Fruit fly (Drosophila melanogaster): ENCODE measurements around the gene Pgam5.

Gene Pgam5

DNA sequence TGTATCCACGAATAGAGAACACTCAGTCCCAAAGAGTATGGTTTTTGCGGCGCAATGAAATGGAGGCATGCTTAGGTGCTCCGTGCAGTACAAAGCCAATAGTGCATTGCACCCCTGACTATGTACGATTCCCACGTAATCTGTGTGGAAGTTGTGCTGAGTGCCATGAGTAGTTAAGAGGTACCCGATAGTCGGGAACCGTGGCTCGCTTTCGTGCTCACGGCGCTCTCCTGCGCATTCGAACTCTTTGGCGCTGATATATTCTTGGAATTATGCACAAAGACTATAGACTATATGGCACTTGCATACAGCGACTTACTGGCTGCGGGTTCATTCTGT, 48.8 kb downstream of the Pgam5 start (continued):
- no peak for TF ChIP-seq CG17385 (GFP tag; optimal IDR thresholded peaks at IDR 0.05)
- TF ChIP-seq Drgx (GFP tag; IDR thresholded peaks at IDR 0.05): peak; percentile 73
- peak; percentile 27; the same call in 1 of the 2 replicates for TF ChIP-seq CG14667 (GFP tag; IDR thresholded peaks at IDR 0.05)
- TF ChIP-seq esg (GFP tag; conservative IDR thresholded peaks at IDR 0.05): 0 out of 2 replicates have a peak, but pooled peaks have one; percentile 9
- no peak for TF ChIP-seq CG1792 (GFP tag; optimal IDR thresholded peaks at IDR 0.05)
- TF ChIP-seq nom (GFP tag; optimal IDR thresholded peaks at IDR 0.05): peak; percentile 62
- no peak for TF ChIP-seq CG8290 (GFP tag; optimal IDR thresholded peaks at IDR 0.05)
- TF ChIP-seq CG8290 (tag; optimal IDR thresholded peaks at IDR 0.05): peak in 1 of 2 experiments; percentile 34
- TF ChIP-seq Xrp1 (GFP tag; IDR thresholded peaks at IDR 0.05): peak; percentile 23; the same call in 1 of the 2 replicates
- TF ChIP-seq CG4707 (GFP tag; optimal IDR thresholded peaks at IDR 0.05): no peak
- peak; percentile 25 for TF ChIP-seq gem (tag; optimal IDR thresholded peaks at IDR 0.05)
- no peak for TF ChIP-seq CkIIα-i1 (GFP tag; IDR thresholded peaks at IDR 0.05)
- TF ChIP-seq ranshi (GFP tag; IDR thresholded peaks at IDR 0.05): no peak
- TF ChIP-seq pzg (GFP tag; optimal IDR thresholded peaks at IDR 0.05): no peak
- TF ChIP-seq toy (GFP tag; IDR thresholded peaks at IDR 0.05): no peak
- TF ChIP-seq CG3163 (GFP tag; optimal IDR thresholded peaks at IDR 0.05): no peak
- TF ChIP-seq Trl (optimal IDR thresholded peaks at IDR 0.05): peak in 1 of 2 experiments; percentile 3
- TF ChIP-seq Trl (GFP tag; optimal IDR thresholded peaks at IDR 0.05): no peak
- no peak for TF ChIP-seq Ets65A (GFP tag)
- no peak for TF ChIP-seq Xbp1 (GFP tag; optimal IDR thresholded peaks at IDR 0.05)
- no peak for TF ChIP-seq CG8944 (GFP tag; optimal IDR thresholded peaks at IDR 0.05)
- TF ChIP-seq CG7839 (tag; optimal IDR thresholded peaks at IDR 0.05): peak; percentile 35
- TF ChIP-seq dmrt99B (tag; optimal IDR thresholded peaks at IDR 0.05): peak; percentile 29
- TF ChIP-seq gce (GFP tag; IDR thresholded peaks at IDR 0.05): 0 out of 3 replicates have a peak, but pooled peaks have one; percentile 21
- no peak for TF ChIP-seq CG12219 (GFP tag; optimal IDR thresholded peaks at IDR 0.05)
- peak; percentile 76 for TF ChIP-seq row (GFP tag; IDR thresholded peaks at IDR 0.05)
- peak; percentile 5 for TF ChIP-seq phol (tag; optimal IDR thresholded peaks at IDR 0.05)
- peak; percentile 22 for TF ChIP-seq CG2678 (tag; optimal IDR thresholded peaks at IDR 0.05)
- TF ChIP-seq lmd (GFP tag; IDR thresholded peaks at IDR 0.05): peak; percentile 23; the same call in 1 of the 2 replicates
- no peak for TF ChIP-seq vnd (GFP tag; IDR thresholded peaks at IDR 0.05; ENCODE audit: partially characterized antibody)
- TF ChIP-seq CG17912 (GFP tag; optimal IDR thresholded peaks at IDR 0.05): no peak
- no peak for TF ChIP-seq Opbp (GFP tag; IDR thresholded peaks at IDR 0.05; ENCODE audit: partially characterized antibody)
- TF ChIP-seq YL-1 (GFP tag; optimal IDR thresholded peaks at IDR 0.05): no peak
- no peak for TF ChIP-seq CG4360 (GFP tag; IDR thresholded peaks at IDR 0.05)
- TF ChIP-seq Ada2b (GFP tag; IDR thresholded peaks at IDR 0.05): peak; percentile 32; the same call in 1 of the 2 replicates
- TF ChIP-seq crol (GFP tag; IDR thresholded peaks at IDR 0.05): no peak
- peak; percentile 43 for TF ChIP-seq lbe (GFP tag; optimal IDR thresholded peaks at IDR 0.05)
- no peak for TF ChIP-seq hb (GFP tag; IDR thresholded peaks at IDR 0.05; ENCODE audit: partially characterized antibody)
- peak; percentile 31 for TF ChIP-seq Sox102F (GFP tag; optimal IDR thresholded peaks at IDR 0.05)
- TF ChIP-seq CG13624 (GFP tag; optimal IDR thresholded peaks at IDR 0.05): peak; percentile 26
- no peak for TF ChIP-seq zfh1 (GFP tag; IDR thresholded peaks at IDR 0.05)
- no peak for TF ChIP-seq CG12744 (GFP tag; optimal IDR thresholded peaks at IDR 0.05)
- peak; percentile 12; the same call in 1 of the 4 replicates for TF ChIP-seq Gug (GFP tag; IDR thresholded peaks at IDR 0.05)
- TF ChIP-seq al (GFP tag; IDR thresholded peaks at IDR 0.05): no peak
- 0 out of 3 replicates have a peak, but pooled peaks have one; percentile 29 for TF ChIP-seq CG17361 (GFP tag; IDR thresholded peaks at IDR 0.05)
- TF ChIP-seq br (optimal IDR thresholded peaks at IDR 0.05): no peak
- 0 out of 3 replicates have a peak, but pooled peaks have one; percentile 46 for TF ChIP-seq HLH4C (GFP tag; IDR thresholded peaks at IDR 0.05; ENCODE audit: partially characterized antibody)
- TF ChIP-seq ttk (GFP tag; IDR thresholded peaks at IDR 0.05): peak; percentile 29; the same call in 1 of the 2 replicates
- TF ChIP-seq NfI (GFP tag; optimal IDR thresholded peaks at IDR 0.05): no peak
- TF ChIP-seq Sry-β (GFP tag; optimal IDR thresholded peaks at IDR 0.05): no peak
- TF ChIP-seq tx (GFP tag; optimal IDR thresholded peaks at IDR 0.05): peak; percentile 8

Measured in whole organism, embryonic.